Worm (Caenorhabditis elegans): ENCODE data around the gene K12D9.1.

DNA sequence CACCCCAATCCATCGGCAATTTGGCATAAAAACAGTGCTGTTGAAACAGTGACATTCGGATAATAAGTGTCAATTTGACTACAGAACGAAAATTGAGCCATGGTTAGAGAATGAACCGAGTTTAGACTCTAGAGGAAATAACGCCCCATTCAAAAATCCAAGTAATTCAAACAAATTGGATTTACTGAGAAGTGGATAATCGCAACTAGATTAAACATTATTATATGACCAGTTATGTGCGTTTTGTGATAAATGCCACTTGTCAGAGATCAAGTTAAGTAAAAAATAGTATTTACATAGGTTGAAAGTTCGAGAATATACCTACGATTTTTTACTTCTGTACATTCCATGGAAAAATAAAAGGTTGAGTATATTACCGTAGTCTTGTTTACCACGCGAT lies 29.0 kb upstream of the K12D9.1 start, which contains the start of gene srw-139:
- TF ChIP-seq zag-1 (tag; optimal IDR thresholded peaks at IDR 0.05) (no peak), ama-1 (optimal IDR thresholded peaks at IDR 0.05) (no peak), fos-1 (tag; optimal IDR thresholded peaks at IDR 0.05) (no peak), ceh-16 (tag; optimal IDR thresholded peaks at IDR 0.05) (no peak), hmg-11 (tag; optimal IDR thresholded peaks at IDR 0.05) (no peak), nhr-25 (tag; optimal IDR thresholded peaks at IDR 0.05) (no peak), nhr-11 (tag; optimal IDR thresholded peaks at IDR 0.05) (no peak), snpc-4 (tag; optimal IDR thresholded peaks at IDR 0.05) (no peak), nhr-77 (tag; optimal IDR thresholded peaks at IDR 0.05) (no peak), unc-62 (GFP tag; optimal IDR thresholded peaks at IDR 0.05) (no peak), nhr-76 (tag; optimal IDR thresholded peaks at IDR 0.05) (no peak), ztf-11 (tag; optimal IDR thresholded peaks at IDR 0.05) (no peak)

Measured in whole organism, L3 larva.